Worm (Caenorhabditis elegans) whole organism, L4 larva: ENCODE data around the gene C16C8.26.

Experiments used
- R02D3.7 ChIP-seq: fragments of 150-350 bp; sonication (generic microtip); optimal IDR thresholded peaks from 3 replicates; lab custom pipeline; 2014; ENCODE audit warnings: missing biosample characterization, missing genetic modification characterization
- ZK546.5 ChIP-seq, 2 experiments: sonication (generic microtip); optimal IDR thresholded peaks; 2 replicates each; lab custom pipeline; 2017; ENCODE audit warnings: missing biosample characterization in 2 of 2, missing genetic modification characterization in 2 of 2
- ctbp-1 ChIP-seq: fragments of 200-800 bp; sonication (Bioruptor generic); IDR thresholded peaks from 2 replicates; pipeline ENCODE4 v1.3.6; 2022; ENCODE audit warnings: missing genetic modification reagents, missing genetic modification characterization, missing compliant biosample characterization
- daf-19 ChIP-seq: fragments of 200-800 bp; sonication (Bioruptor generic); conservative IDR thresholded peaks from 2 replicates; pipeline ENCODE4 v1.3.6; 2022; ENCODE audit warnings: missing genetic modification characterization, missing compliant biosample characterization
- lin-13 ChIP-seq: fragments of 150-350 bp; optimal IDR thresholded peaks from 2 replicates; lab custom pipeline; 2014; ENCODE audit warnings: missing biosample characterization, missing genetic modification reagents, missing genetic modification characterization
- lin-15B ChIP-seq: fragments of 150-350 bp; sonication (generic microtip); optimal IDR thresholded peaks from 3 replicates; lab custom pipeline; 2014; ENCODE audit warnings: missing biosample characterization, missing genetic modification characterization
- mxl-3 ChIP-seq: fragments of 200-800 bp; sonication (Bioruptor generic); optimal IDR thresholded peaks from 2 replicates; lab custom pipeline; 2018; ENCODE audit warnings: mild to moderate bottlenecking, missing genetic modification characterization, missing compliant biosample characterization
- nhr-25 ChIP-seq: sonication (generic microtip); optimal IDR thresholded peaks from 2 replicates; lab custom pipeline; 2017; ENCODE audit warnings: missing genetic modification characterization, mild to moderate bottlenecking, missing compliant biosample characterization, antibody characterized with exemption, moderate library complexity, borderline replicate concordance; ENCODE audit not compliant: insufficient read depth
- nhr-28 ChIP-seq: fragments of 150-350 bp; optimal IDR thresholded peaks from 2 replicates; lab custom pipeline; 2014; ENCODE audit warnings: missing biosample characterization, missing genetic modification characterization
- nhr-6 ChIP-seq: fragments of 150-350 bp; optimal IDR thresholded peaks from 2 replicates; lab custom pipeline; 2014; ENCODE audit warnings: missing biosample characterization, missing genetic modification characterization
- pha-4 ChIP-seq, 2 experiments: fragments of 150-350 bp in 1 of 2; fragments of 200-800 bp in 1 of 2; sonication (Bioruptor generic) in 1 of 2; IDR thresholded peaks in 1 of 2; optimal IDR thresholded peaks in 1 of 2; 2 replicates each; pipeline versions ENCODE4 v1.3.6 to Lab custom; 2014 to 2022; ENCODE audit warnings: missing genetic modification characterization in 2 of 2, missing genetic modification reagents in 2 of 2, missing biosample characterization in 1 of 2, missing compliant biosample characterization in 1 of 2
- unc-39 ChIP-seq: sonication (generic microtip); optimal IDR thresholded peaks from 2 replicates; lab custom pipeline; 2017; ENCODE audit warnings: missing biosample characterization, missing genetic modification characterization
- unc-62 ChIP-seq, 3 experiments: fragments of 150-350 bp in 1 of 3; sonication (generic microtip); optimal IDR thresholded peaks in 2 of 3; peaks in 1 of 3; 1 replicate in 1 of 3; 2 replicates in 2 of 3; lab custom pipeline; 2014 to 2017; ENCODE audit warnings: missing biosample characterization in 3 of 3, missing genetic modification characterization in 3 of 3, missing genetic modification reagents in 3 of 3, missing genotype in 1 of 3
- zfp-3 ChIP-seq: fragments of 200-800 bp; sonication (Bioruptor generic); conservative IDR thresholded peaks from 2 replicates; pipeline ENCODE4 v1.3.6; 2022; ENCODE audit warnings: missing genetic modification reagents, missing genetic modification characterization, missing compliant biosample characterization

DNA sequence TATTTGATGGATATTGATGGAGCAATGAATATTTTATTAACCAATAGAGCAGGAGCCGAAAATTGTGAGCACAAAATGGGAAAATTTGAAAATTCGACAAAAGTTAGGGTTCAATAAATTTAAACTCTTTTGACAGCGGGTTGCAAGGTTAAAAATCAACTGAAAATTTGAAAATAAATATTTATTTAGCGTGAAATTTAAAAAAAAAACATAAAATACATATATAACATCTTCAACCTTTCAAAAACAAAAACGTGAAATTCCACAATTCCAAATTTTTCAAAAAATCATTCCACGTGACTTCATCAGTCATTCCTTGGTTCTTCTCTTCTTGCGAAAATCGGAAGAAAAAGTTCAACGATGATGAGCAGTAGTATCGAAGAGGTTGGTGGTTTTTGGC is 28.7 kb downstream of the C16C8.26 start, which contains the start of gene C16C8.18:
- TF ChIP-seq lin-13 = no peak
- no peak for TF ChIP-seq pha-4 (GFP tag; IDR thresholded peaks at IDR 0.05; lab: Robert Waterston, UW)
- no peak for TF ChIP-seq pha-4 (tag; optimal IDR thresholded peaks at IDR 0.05; lab: Kevin White, UChicago)
- TF ChIP-seq lin-15B (tag; lab: Kevin White, UChicago) = no peak
- no peak for TF ChIP-seq unc-62 (GFP tag; optimal IDR thresholded peaks at IDR 0.05 in 1 of 2; lab: Kevin White, UChicago)
- no peak for TF ChIP-seq unc-62 (tag; optimal IDR thresholded peaks at IDR 0.05; lab: Kevin White, UChicago)
- no peak for TF ChIP-seq nhr-25 (tag; lab: Kevin White, UChicago)
- TF ChIP-seq ctbp-1 (GFP tag; lab: Robert Waterston, UW) = no peak
- TF ChIP-seq ZK546.5 (tag; optimal IDR thresholded peaks at IDR 0.05; lab: Kevin White, UChicago) = no peak
- no peak for TF ChIP-seq zfp-3 (GFP tag; lab: Robert Waterston, UW)
- TF ChIP-seq mxl-3 = no peak
- TF ChIP-seq nhr-28 (tag; lab: Kevin White, UChicago) = no peak
- no peak for TF ChIP-seq unc-39 (tag; lab: Kevin White, UChicago)
- no peak for TF ChIP-seq R02D3.7 (tag; lab: Kevin White, UChicago)
- no peak for TF ChIP-seq daf-19 (GFP tag; lab: Robert Waterston, UW)
- TF ChIP-seq nhr-6 = no peak
